Worm (Caenorhabditis elegans) whole organism, late embryonic: ENCODE data around the gene F40A3.6.

Experiments used
- C08G9.2 ChIP-seq: sonication (generic microtip); optimal IDR thresholded peaks from 2 replicates; lab custom pipeline; 2016; ENCODE audit warnings: mild to moderate bottlenecking, missing genetic modification characterization, moderate library complexity, missing compliant biosample characterization
- K02D7.2 ChIP-seq: sonication (generic microtip); optimal IDR thresholded peaks from 2 replicates; lab custom pipeline; 2017; ENCODE audit warnings: mild to moderate bottlenecking, missing genetic modification characterization, missing compliant biosample characterization
- T23F11.4 ChIP-seq: fragments of 200-800 bp; sonication (Bioruptor generic); optimal IDR thresholded peaks from 2 replicates; lab custom pipeline; 2018; ENCODE audit warnings: mild to moderate bottlenecking, missing genetic modification characterization, missing compliant biosample characterization
- ahr-1 ChIP-seq: sonication (generic microtip); optimal IDR thresholded peaks from 2 replicates; lab custom pipeline; 2016; ENCODE audit warnings: missing genetic modification characterization, missing compliant biosample characterization
- ceh-18 ChIP-seq: sonication (generic microtip); optimal IDR thresholded peaks from 2 replicates; lab custom pipeline; 2016; ENCODE audit warnings: missing genetic modification characterization, missing compliant biosample characterization
- ceh-19 ChIP-seq: fragments of 200-800 bp; sonication (Bioruptor generic); optimal IDR thresholded peaks from 2 replicates; lab custom pipeline; 2018; ENCODE audit warnings: mild to moderate bottlenecking, missing genetic modification characterization, missing compliant biosample characterization
- ceh-2 ChIP-seq: sonication (generic microtip); optimal IDR thresholded peaks from 2 replicates; lab custom pipeline; 2016; ENCODE audit warnings: missing genotype, missing genetic modification characterization, missing compliant biosample characterization
- ceh-22 ChIP-seq: sonication (generic microtip); optimal IDR thresholded peaks from 2 replicates; lab custom pipeline; 2017; ENCODE audit warnings: missing biosample characterization, missing genetic modification characterization
- ceh-30 ChIP-seq: fragments of 150-350 bp; optimal IDR thresholded peaks from 2 replicates; lab custom pipeline; 2014; ENCODE audit warnings: missing biosample characterization, missing genetic modification characterization
- ceh-31 ChIP-seq: sonication (generic microtip); optimal IDR thresholded peaks from 2 replicates; lab custom pipeline; 2016; ENCODE audit warnings: missing genetic modification characterization, missing compliant biosample characterization
- ceh-48 ChIP-seq: sonication (generic microtip); optimal IDR thresholded peaks from 2 replicates; lab custom pipeline; 2016; ENCODE audit warnings: missing genetic modification characterization, inconsistent platforms, missing compliant biosample characterization
- ceh-9 ChIP-seq: sonication (generic microtip); optimal IDR thresholded peaks from 2 replicates; lab custom pipeline; 2016; ENCODE audit warnings: mild to moderate bottlenecking, missing genetic modification characterization, inconsistent platforms, missing compliant biosample characterization
- dve-1 ChIP-seq: sonication (generic microtip); optimal IDR thresholded peaks from 2 replicates; lab custom pipeline; 2017; ENCODE audit warnings: antibody characterized with exemption, mild to moderate bottlenecking, missing genetic modification characterization, missing compliant biosample characterization
- elt-4 ChIP-seq: sonication (generic microtip); optimal IDR thresholded peaks from 2 replicates; lab custom pipeline; 2016; ENCODE audit warnings: missing genetic modification characterization, missing compliant biosample characterization
- fkh-10 ChIP-seq: fragments of 150-350 bp; optimal IDR thresholded peaks from 2 replicates; lab custom pipeline; 2014; ENCODE audit warnings: missing biosample characterization, missing genetic modification reagents, missing genetic modification characterization
- fkh-6 ChIP-seq: sonication (generic microtip); optimal IDR thresholded peaks from 2 replicates; lab custom pipeline; 2016; ENCODE audit warnings: missing genetic modification characterization, missing compliant biosample characterization
- gmeb-2 ChIP-seq: sonication (generic microtip); optimal IDR thresholded peaks from 2 replicates; lab custom pipeline; 2016; ENCODE audit warnings: missing genetic modification characterization, inconsistent platforms, missing compliant biosample characterization
- hlh-30 ChIP-seq: sonication (generic microtip); optimal IDR thresholded peaks from 2 replicates; lab custom pipeline; 2017; ENCODE audit warnings: antibody characterized with exemption, missing genetic modification characterization, missing compliant biosample characterization; ENCODE audit not compliant: insufficient read depth
- hlh-6 ChIP-seq: sonication (generic microtip); optimal IDR thresholded peaks from 2 replicates; lab custom pipeline; 2016; ENCODE audit warnings: missing genotype, missing genetic modification characterization, missing compliant biosample characterization
- hlh-8 ChIP-seq: sonication (generic microtip); optimal IDR thresholded peaks from 2 replicates; lab custom pipeline; 2016; ENCODE audit warnings: missing genotype, missing genetic modification characterization, missing compliant biosample characterization
- lim-6 ChIP-seq: sonication (generic microtip); optimal IDR thresholded peaks from 2 replicates; lab custom pipeline; 2016; ENCODE audit warnings: missing genetic modification characterization, missing compliant biosample characterization
- lin-11 ChIP-seq: fragments of 200-800 bp; sonication (Bioruptor generic); optimal IDR thresholded peaks from 2 replicates; lab custom pipeline; 2018; ENCODE audit warnings: mild to moderate bottlenecking, missing genetic modification characterization, missing compliant biosample characterization
- madf-2 ChIP-seq: sonication (generic microtip); optimal IDR thresholded peaks from 2 replicates; lab custom pipeline; 2017; ENCODE audit warnings: missing genetic modification characterization, missing compliant biosample characterization
- nfya-1 ChIP-seq: sonication (generic microtip); optimal IDR thresholded peaks from 2 replicates; lab custom pipeline; 2017; ENCODE audit warnings: missing genetic modification characterization, mild to moderate bottlenecking, missing compliant biosample characterization, antibody characterized with exemption, moderate library complexity
- nhr-11 ChIP-seq: fragments of 150-350 bp; optimal IDR thresholded peaks from 2 replicates; lab custom pipeline; 2014; ENCODE audit warnings: missing biosample characterization, missing genetic modification characterization
- npax-4 ChIP-seq: sonication (generic microtip); optimal IDR thresholded peaks from 2 replicates; lab custom pipeline; 2016; ENCODE audit warnings: missing genetic modification characterization, missing compliant biosample characterization
- odd-2 ChIP-seq: sonication (generic microtip); optimal IDR thresholded peaks from 2 replicates; lab custom pipeline; 2017; ENCODE audit warnings: antibody characterized with exemption, mild to moderate bottlenecking, missing genetic modification characterization, missing compliant biosample characterization
- pha-2 ChIP-seq: sonication (generic microtip); optimal IDR thresholded peaks from 2 replicates; lab custom pipeline; 2017; ENCODE audit warnings: mild to moderate bottlenecking, missing genetic modification characterization, missing compliant biosample characterization
- pha-4 ChIP-seq: fragments of 150-350 bp; optimal IDR thresholded peaks from 2 replicates; lab custom pipeline; 2018; ENCODE audit warnings: missing biosample characterization, missing genetic modification reagents, missing genetic modification characterization
- pqm-1 ChIP-seq: sonication (generic microtip); optimal IDR thresholded peaks from 2 replicates; lab custom pipeline; 2016; ENCODE audit warnings: missing genetic modification characterization, missing compliant biosample characterization
- sdc-2 ChIP-seq: sonication (generic microtip); optimal IDR thresholded peaks from 2 replicates; lab custom pipeline; 2016; ENCODE audit warnings: missing genotype, missing genetic modification characterization, missing compliant biosample characterization
- sox-2 ChIP-seq: fragments of 200-800 bp; sonication (Bioruptor generic); IDR thresholded peaks from 2 replicates; pipeline ENCODE4 v1.3.6; 2022; ENCODE audit warnings: missing genetic modification reagents, missing genetic modification characterization, missing compliant biosample characterization
- syd-9 ChIP-seq: sonication (generic microtip); optimal IDR thresholded peaks from 2 replicates; lab custom pipeline; 2016; ENCODE audit warnings: mild to moderate bottlenecking, missing genetic modification characterization, moderate library complexity, missing compliant biosample characterization
- tbx-2 ChIP-seq: sonication (generic microtip); optimal IDR thresholded peaks from 2 replicates; lab custom pipeline; 2016; ENCODE audit warnings: missing genetic modification characterization, missing compliant biosample characterization
- ttx-3 ChIP-seq: sonication (generic microtip); optimal IDR thresholded peaks from 2 replicates; lab custom pipeline; 2016; ENCODE audit warnings: missing genetic modification reagents, missing genetic modification characterization, missing compliant biosample characterization
- unc-86 ChIP-seq: sonication (generic microtip); optimal IDR thresholded peaks from 2 replicates; lab custom pipeline; 2016; ENCODE audit warnings: missing genetic modification characterization, missing compliant biosample characterization
- zip-5 ChIP-seq: sonication (generic microtip); optimal IDR thresholded peaks from 2 replicates; lab custom pipeline; 2016; ENCODE audit warnings: missing genetic modification characterization, missing compliant biosample characterization
- ztf-16 ChIP-seq: sonication (generic microtip); optimal IDR thresholded peaks from 2 replicates; lab custom pipeline; 2017; ENCODE audit warnings: missing genetic modification characterization, missing compliant biosample characterization

Gene F40A3.6

ce11 chrV:7884441-7884840 is 9.2 kb downstream of the F40A3.6 start:
- TF ChIP-seq syd-9 (tag; lab: Kevin White, UChicago) (no peak), hlh-8 (tag; lab: Kevin White, UChicago) (no peak), nfya-1 (tag; lab: Kevin White, UChicago) (no peak), gmeb-2 (no peak), ahr-1 (no peak), odd-2 (tag; lab: Kevin White, UChicago) (no peak), fkh-10 (no peak), ttx-3 (no peak), dve-1 (tag; lab: Kevin White, UChicago) (no peak), npax-4 (no peak), unc-86 (tag; lab: Kevin White, UChicago) (no peak), nhr-11 (no peak), sox-2 (GFP tag; lab: Robert Waterston, UW) (no peak), ztf-16 (tag; lab: Kevin White, UChicago) (no peak)

ce11 chrV:7878411-7878964 is 15.2 kb downstream of the F40A3.6 start, which contains the start of gene F40A3.2:
Gene F40A3.2, plus strand, starts transcription at chrV:7878914.
- TF ChIP-seq ceh-48 (tag; lab: Kevin White, UChicago) (no peak), zip-5 (tag; lab: Kevin White, UChicago) (no peak)

DNA sequence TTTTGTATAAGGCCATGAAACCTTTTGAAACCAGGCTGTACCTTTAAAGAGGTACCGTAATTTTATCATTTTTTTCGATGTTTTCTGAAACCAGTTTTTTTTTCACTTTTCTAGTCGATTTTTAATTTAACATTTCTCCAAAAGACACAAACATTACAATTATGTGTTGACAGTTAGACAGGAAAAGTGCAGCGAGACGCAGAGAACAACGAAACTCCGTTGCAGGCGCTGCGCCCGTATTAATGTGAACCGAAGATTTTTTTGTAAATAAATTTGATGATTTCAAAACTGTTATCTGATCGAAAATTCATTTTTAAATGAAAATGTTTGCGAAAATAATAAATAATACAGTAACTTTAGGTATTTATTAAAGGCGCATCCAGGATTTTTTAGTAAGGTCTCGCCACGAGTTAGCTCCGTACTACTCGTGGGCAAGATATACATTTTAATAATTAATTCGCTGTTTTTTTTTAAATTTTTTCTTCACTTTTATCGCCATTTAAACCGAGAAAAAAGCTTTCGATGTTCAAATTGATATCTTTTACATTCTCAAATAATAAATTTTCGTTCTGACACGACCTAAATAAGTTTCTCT is 16.7 kb downstream of the F40A3.6 start, which contains the start of gene F40A3.3:
Gene F40A3.3 (plus strand): TSS at position 564 of the 595 bp plus-strand sequence.
- no peak for TF ChIP-seq elt-4
- no peak for TF ChIP-seq ceh-19 (GFP tag; lab: Kevin White, UChicago)
- no peak for TF ChIP-seq lim-6 (tag; lab: Kevin White, UChicago)
- no peak for TF ChIP-seq pha-2 (tag; lab: Kevin White, UChicago)
- no peak for TF ChIP-seq T23F11.4
- TF ChIP-seq sdc-2 = no peak

ce11 chrV:7875456-7875855 is 18.2 kb downstream of the F40A3.6 start, which contains the start of gene F40A3.4:
Gene F40A3.4, plus strand, starts transcription at chrV:7875756.
- no peak for TF ChIP-seq hlh-6 (tag; lab: Kevin White, UChicago)
- no peak for TF ChIP-seq madf-2 (tag; lab: Kevin White, UChicago)
- TF ChIP-seq K02D7.2 (tag; lab: Kevin White, UChicago) = no peak
- TF ChIP-seq ceh-31 (tag; lab: Kevin White, UChicago) = no peak
- TF ChIP-seq C08G9.2 (tag; lab: Kevin White, UChicago) = no peak
- no peak for TF ChIP-seq nfya-1 (tag; lab: Kevin White, UChicago)
- no peak for TF ChIP-seq ceh-9 (tag; lab: Kevin White, UChicago)
- no peak for TF ChIP-seq pha-4 (tag; lab: Kevin White, UChicago)
- no peak for TF ChIP-seq ceh-30 (tag; lab: Kevin White, UChicago)
- TF ChIP-seq fkh-10 = no peak
- no peak for TF ChIP-seq ceh-18
- no peak for TF ChIP-seq tbx-2 (tag; lab: Kevin White, UChicago)
- TF ChIP-seq fkh-6 (tag; lab: Kevin White, UChicago) = no peak
- TF ChIP-seq ceh-22 (tag; lab: Kevin White, UChicago) = no peak
- TF ChIP-seq pqm-1 (tag; lab: Kevin White, UChicago) = no peak
- TF ChIP-seq ceh-2 (tag; lab: Kevin White, UChicago) = no peak
- no peak for TF ChIP-seq lin-11
- no peak for TF ChIP-seq hlh-30 (tag; lab: Kevin White, UChicago)
- TF ChIP-seq lim-6 (tag; lab: Kevin White, UChicago) = no peak
- no peak for TF ChIP-seq ztf-16 (tag; lab: Kevin White, UChicago)
